Worm (Caenorhabditis elegans) whole organism, young adult: Measurements from ENCODE around the gene C25H3.3.

Experiments
- C17E4.6 ChIP-seq: fragments of 200-800 bp; sonication (Bioruptor generic); IDR thresholded peaks from 2 replicates; pipeline ENCODE4 v1.3.6; 2022; ENCODE audit warnings: missing genetic modification reagents, missing genetic modification characterization, missing compliant biosample characterization
- F10E7.11 ChIP-seq: sonication (generic microtip); optimal IDR thresholded peaks from 2 replicates; lab custom pipeline; 2017; ENCODE audit warnings: mild to moderate bottlenecking, missing genetic modification characterization, moderate library complexity, missing compliant biosample characterization
- F22D6.2 ChIP-seq: sonication (generic microtip); optimal IDR thresholded peaks from 2 replicates; lab custom pipeline; 2016; ENCODE audit warnings: mild to moderate bottlenecking, missing genetic modification characterization, missing compliant biosample characterization
- F33H1.4 ChIP-seq: fragments of 200-800 bp; sonication (Bioruptor generic); IDR thresholded peaks from 2 replicates; pipeline ENCODE4 v1.3.6; 2022; ENCODE audit warnings: missing genetic modification reagents, missing genetic modification characterization, missing compliant biosample characterization
- F49E8.2 ChIP-seq: sonication (generic microtip); optimal IDR thresholded peaks from 3 replicates; lab custom pipeline; 2017; ENCODE audit warnings: missing genetic modification characterization, mild to moderate bottlenecking, missing compliant biosample characterization, antibody characterized with exemption, moderate library complexity; ENCODE audit not compliant: insufficient read depth
- F52B5.7 ChIP-seq: sonication (generic microtip); optimal IDR thresholded peaks from 2 replicates; lab custom pipeline; 2016; ENCODE audit warnings: mild to moderate bottlenecking, missing genetic modification characterization, missing compliant biosample characterization
- K11D2.4 ChIP-seq: fragments of 200-800 bp; sonication (Bioruptor generic); IDR thresholded peaks from 2 replicates; pipeline ENCODE4 v1.3.6; 2022; ENCODE audit warnings: missing genetic modification reagents, missing genetic modification characterization, missing compliant biosample characterization
- T07F8.4 ChIP-seq: sonication (generic microtip); optimal IDR thresholded peaks from 2 replicates; lab custom pipeline; 2016; ENCODE audit warnings: mild to moderate bottlenecking, missing genetic modification characterization, moderate library complexity, missing compliant biosample characterization
- Y53G8AR.9 ChIP-seq: fragments of 200-800 bp; sonication (Bioruptor generic); conservative IDR thresholded peaks from 2 replicates; pipeline ENCODE4 v1.3.6; 2022; ENCODE audit warnings: missing genetic modification reagents, missing genetic modification characterization, missing compliant biosample characterization
- Y56A3A.18 ChIP-seq: fragments of 200-800 bp; sonication (Bioruptor generic); IDR thresholded peaks from 2 replicates; pipeline ENCODE4 v1.3.6; 2022; ENCODE audit warnings: missing genetic modification reagents, missing genetic modification characterization, missing compliant biosample characterization
- ZK185.1 ChIP-seq: sonication (generic microtip); optimal IDR thresholded peaks from 2 replicates; lab custom pipeline; 2016; ENCODE audit warnings: mild to moderate bottlenecking, missing genetic modification characterization, missing compliant biosample characterization; ENCODE audit not compliant: poor library complexity, severe bottlenecking
- athp-1 ChIP-seq: sonication (generic microtip); optimal IDR thresholded peaks from 2 replicates; lab custom pipeline; 2017; ENCODE audit warnings: mild to moderate bottlenecking, missing genetic modification characterization, missing compliant biosample characterization
- attf-3 ChIP-seq: fragments of 200-800 bp; sonication (Bioruptor generic); conservative IDR thresholded peaks from 2 replicates; pipeline ENCODE4 v1.3.6; 2022; ENCODE audit warnings: missing genetic modification reagents, missing genetic modification characterization, missing compliant biosample characterization
- attf-5 ChIP-seq: fragments of 200-800 bp; sonication (Bioruptor generic); optimal IDR thresholded peaks from 2 replicates; lab custom pipeline; 2018; ENCODE audit warnings: mild to moderate bottlenecking, missing genetic modification characterization, missing compliant biosample characterization
- attf-6 ChIP-seq: fragments of 200-800 bp; sonication (Bioruptor generic); IDR thresholded peaks from 2 replicates; pipeline ENCODE4 v1.3.6; 2022; ENCODE audit warnings: missing genetic modification reagents, missing genetic modification characterization, missing compliant biosample characterization
- bed-1 ChIP-seq: fragments of 200-800 bp; sonication (Bioruptor generic); IDR thresholded peaks from 2 replicates; pipeline ENCODE4 v1.3.6; 2022; ENCODE audit warnings: missing genetic modification reagents, missing genetic modification characterization, missing compliant biosample characterization
- ceh-100 ChIP-seq: fragments of 200-800 bp; sonication (Bioruptor generic); IDR thresholded peaks from 2 replicates; pipeline ENCODE4 v1.3.6; 2022; ENCODE audit warnings: missing genetic modification reagents, missing genetic modification characterization, missing compliant biosample characterization
- dpl-1 ChIP-seq: fragments of 150-350 bp; optimal IDR thresholded peaks from 2 replicates; lab custom pipeline; 2014; ENCODE audit warnings: missing biosample characterization, missing genetic modification reagents, missing genetic modification characterization
- egrh-3 ChIP-seq: fragments of 200-800 bp; sonication (Bioruptor generic); IDR thresholded peaks from 2 replicates; pipeline ENCODE4 v1.3.6; 2022; ENCODE audit warnings: missing genetic modification reagents, missing genetic modification characterization, missing compliant biosample characterization
- gei-17 ChIP-seq: fragments of 200-800 bp; sonication (Bioruptor generic); optimal IDR thresholded peaks from 2 replicates; lab custom pipeline; 2018; ENCODE audit warnings: mild to moderate bottlenecking, missing genetic modification characterization, missing compliant biosample characterization
- him-1 ChIP-seq: sonication (generic microtip); optimal IDR thresholded peaks from 2 replicates; lab custom pipeline; 2016; ENCODE audit warnings: missing genotype, missing genetic modification reagents, missing genetic modification characterization, missing compliant biosample characterization
- hmg-20 ChIP-seq: fragments of 200-800 bp; sonication (Bioruptor generic); IDR thresholded peaks from 2 replicates; pipeline ENCODE4 v1.3.6; 2022; ENCODE audit warnings: missing genetic modification reagents, missing genetic modification characterization, missing compliant biosample characterization
- lag-1 ChIP-seq: fragments of 200-800 bp; sonication (Bioruptor generic); IDR thresholded peaks from 2 replicates; pipeline ENCODE4 v1.3.6; 2022; ENCODE audit warnings: missing genetic modification reagents, missing genetic modification characterization, missing compliant biosample characterization
- lin-26 ChIP-seq: fragments of 200-800 bp; sonication (Bioruptor generic); IDR thresholded peaks from 2 replicates; pipeline ENCODE4 v1.3.6; 2022; ENCODE audit warnings: missing genetic modification reagents, missing genetic modification characterization, missing compliant biosample characterization
- lin-54 ChIP-seq: fragments of 200-800 bp; sonication (Bioruptor generic); optimal IDR thresholded peaks from 2 replicates; lab custom pipeline; 2018; ENCODE audit warnings: mild to moderate bottlenecking, missing genetic modification characterization, missing compliant biosample characterization
- lir-1 ChIP-seq: fragments of 200-800 bp; sonication (Bioruptor generic); conservative IDR thresholded peaks from 2 replicates; pipeline ENCODE4 v1.3.6; 2022; ENCODE audit warnings: missing genetic modification reagents, missing genetic modification characterization, missing compliant biosample characterization
- lsy-27 ChIP-seq: sonication (generic microtip); optimal IDR thresholded peaks from 2 replicates; lab custom pipeline; 2017; ENCODE audit warnings: missing genetic modification characterization, mild to moderate bottlenecking, missing compliant biosample characterization, antibody characterized with exemption, missing genotype, borderline replicate concordance; ENCODE audit not compliant: insufficient read depth
- madf-3 ChIP-seq: fragments of 200-800 bp; sonication (Bioruptor generic); IDR thresholded peaks from 2 replicates; pipeline ENCODE4 v1.3.6; 2022; ENCODE audit warnings: missing genetic modification reagents, missing genetic modification characterization, missing compliant biosample characterization
- mcd-1 ChIP-seq: fragments of 200-800 bp; sonication (Bioruptor generic); IDR thresholded peaks from 2 replicates; pipeline ENCODE4 v1.3.6; 2022; ENCODE audit warnings: missing genetic modification reagents, missing genetic modification characterization, missing compliant biosample characterization
- nfyb-1 ChIP-seq: fragments of 200-800 bp; sonication (Bioruptor generic); IDR thresholded peaks from 2 replicates; pipeline ENCODE4 v1.3.6; 2022; ENCODE audit warnings: missing genetic modification reagents, missing genetic modification characterization, missing compliant biosample characterization
- nhr-80 ChIP-seq: sonication (generic microtip); optimal IDR thresholded peaks from 2 replicates; lab custom pipeline; 2016; ENCODE audit warnings: missing genetic modification characterization, missing compliant biosample characterization
- snpc-1.1 ChIP-seq: sonication (generic microtip); optimal IDR thresholded peaks from 2 replicates; lab custom pipeline; 2017; ENCODE audit warnings: missing genetic modification characterization, mild to moderate bottlenecking, missing compliant biosample characterization, antibody characterized with exemption, moderate library complexity, missing genotype, missing genetic modification reagents; ENCODE audit not compliant: insufficient read depth
- snpc-1.3 ChIP-seq: sonication (generic microtip); optimal IDR thresholded peaks from 2 replicates; lab custom pipeline; 2017; ENCODE audit warnings: missing genetic modification characterization, mild to moderate bottlenecking, missing compliant biosample characterization, antibody characterized with exemption, moderate library complexity, missing genotype, missing genetic modification reagents; ENCODE audit not compliant: insufficient read depth
- snpc-4 ChIP-seq, 5 experiments: fragments of 150-350 bp in 1 of 5; sonication (generic microtip) in 4 of 5; optimal IDR thresholded peaks; 2 replicates each; lab custom pipeline; 2014 to 2018; ENCODE audit warnings: missing genetic modification characterization in 5 of 5, missing biosample characterization in 3 of 5, antibody characterized with exemption in 2 of 5, mild to moderate bottlenecking in 2 of 5, missing compliant biosample characterization in 2 of 5, missing genotype in 2 of 5, moderate library complexity in 2 of 5, missing genetic modification reagents in 1 of 5
- unc-130 ChIP-seq: sonication (generic microtip); optimal IDR thresholded peaks from 2 replicates; lab custom pipeline; 2016; ENCODE audit warnings: missing genetic modification reagents, missing genetic modification characterization, missing compliant biosample characterization
- zfh-2 ChIP-seq: fragments of 200-800 bp; sonication (Bioruptor generic); conservative IDR thresholded peaks from 2 replicates; pipeline ENCODE4 v1.3.6; 2022; ENCODE audit warnings: missing genetic modification reagents, missing genetic modification characterization, missing compliant biosample characterization
- ztf-18 ChIP-seq: sonication (generic microtip); optimal IDR thresholded peaks from 2 replicates; lab custom pipeline; 2016; ENCODE audit warnings: missing genotype, mild to moderate bottlenecking, missing genetic modification characterization, missing compliant biosample characterization
- ztf-22 ChIP-seq: fragments of 200-800 bp; sonication (Bioruptor generic); optimal IDR thresholded peaks from 2 replicates; lab custom pipeline; 2018; ENCODE audit warnings: mild to moderate bottlenecking, missing genetic modification characterization, moderate library complexity, missing compliant biosample characterization
- ztf-26 ChIP-seq: sonication (generic microtip); optimal IDR thresholded peaks from 2 replicates; lab custom pipeline; 2017; ENCODE audit warnings: missing genetic modification characterization, missing compliant biosample characterization
- ztf-3 ChIP-seq: fragments of 200-800 bp; sonication (Bioruptor generic); optimal IDR thresholded peaks from 2 replicates; lab custom pipeline; 2018; ENCODE audit warnings: mild to moderate bottlenecking, missing genetic modification characterization, missing compliant biosample characterization
- ztf-6 ChIP-seq: fragments of 200-800 bp; sonication (Bioruptor generic); IDR thresholded peaks from 2 replicates; pipeline ENCODE4 v1.3.6; 2022; ENCODE audit warnings: missing genetic modification reagents, missing genetic modification characterization, missing compliant biosample characterization

Gene C25H3.3

ce11 chrII:5714807-5715206 is 20.8 kb downstream of the C25H3.3 start, which contains the start of the genes tiar-1 and lelo-4 (continued):
- TF ChIP-seq attf-6 (GFP tag; lab: Robert Waterston, UW) = no peak
- peak; percentile 52 for TF ChIP-seq snpc-1.3
- peak; percentile 64 for TF ChIP-seq attf-5 (GFP tag; lab: Kevin White, UChicago)
- TF ChIP-seq C17E4.6 (GFP tag; lab: Robert Waterston, UW) = no peak
- TF ChIP-seq unc-130 (GFP tag; lab: Kevin White, UChicago) = no peak
- no peak for TF ChIP-seq him-1 (tag; lab: Kevin White, UChicago)
- peak; percentile 93 for TF ChIP-seq lin-54 (GFP tag; lab: Kevin White, UChicago)
- TF ChIP-seq ztf-18 (tag; lab: Kevin White, UChicago) = no peak
- TF ChIP-seq F10E7.11 (tag; lab: Kevin White, UChicago) = no peak
- TF ChIP-seq F49E8.2 (tag; lab: Kevin White, UChicago) = no peak
- TF ChIP-seq K11D2.4 (GFP tag; lab: Robert Waterston, UW) = no peak
- no peak for TF ChIP-seq ztf-22 (GFP tag; lab: Kevin White, UChicago)
- TF ChIP-seq zfh-2 (GFP tag; lab: Robert Waterston, UW) = no peak
- TF ChIP-seq bed-1 (GFP tag; lab: Robert Waterston, UW) = no peak
- no peak for TF ChIP-seq snpc-1.1
- peak; percentile 29 for TF ChIP-seq ZK185.1 (tag; lab: Kevin White, UChicago)
- no peak for TF ChIP-seq T07F8.4 (tag; lab: Kevin White, UChicago)
- no peak; the same call in 1 of the 2 replicates for TF ChIP-seq F33H1.4
- peak; percentile 4 for TF ChIP-seq snpc-4 (GFP tag; optimal IDR thresholded peaks at IDR 0.05; lab: Kevin White, UChicago)
- peak in 3 of 4 experiments; percentile 27 to 63 (median 62) for TF ChIP-seq snpc-4 (tag; optimal IDR thresholded peaks at IDR 0.05; lab: Kevin White, UChicago)
- no peak for TF ChIP-seq ztf-6
- peak; percentile 73 for TF ChIP-seq dpl-1 (GFP tag; lab: Kevin White, UChicago)
- TF ChIP-seq F52B5.7 (tag; lab: Kevin White, UChicago) = no peak
- TF ChIP-seq hmg-20 (GFP tag; lab: Robert Waterston, UW) = no peak
- no peak for TF ChIP-seq egrh-3 (GFP tag; lab: Robert Waterston, UW)
- no peak for TF ChIP-seq ztf-26
- TF ChIP-seq lsy-27 = peak; percentile 48
- TF ChIP-seq nfyb-1 (GFP tag; lab: Robert Waterston, UW) = peak; percentile 61; the same call in 1 of the 2 replicates

- TF ChIP-seq nhr-80 (peak; percentile 27), madf-3 (GFP tag; lab: Robert Waterston, UW) (0 out of 2 replicates have a peak, but pooled peaks have one; percentile 28), ztf-3 (GFP tag; lab: Kevin White, UChicago) (no peak), Y53G8AR.9 (GFP tag; lab: Robert Waterston, UW) (no peak)
- TF ChIP-seq, all 124 proteins: peak for 2
These were observed 21.9 kb downstream of the C25H3.3 start, which contains the start of the genes C18A3.10 and C18A3.3 for ce11 chrII:5715745-5716357. C18A3.10 (minus strand) TSS chrII:5715845. C18A3.3 (plus strand) TSS chrII:5716307.

- TF ChIP-seq lag-1 (GFP tag; lab: Robert Waterston, UW) (no peak), egrh-3 (GFP tag; lab: Robert Waterston, UW) (no peak), ztf-3 (GFP tag; lab: Kevin White, UChicago) (no peak), attf-3 (GFP tag; lab: Robert Waterston, UW) (no peak), ceh-100 (GFP tag; lab: Robert Waterston, UW) (no peak), athp-1 (no peak), F33H1.4 (no peak), F22D6.2 (tag; lab: Kevin White, UChicago) (no peak), Y56A3A.18 (GFP tag; lab: Robert Waterston, UW) (no peak), gei-17 (no peak), lin-26 (GFP tag; lab: Robert Waterston, UW) (no peak), lir-1 (no peak), mcd-1 (GFP tag; lab: Robert Waterston, UW) (no peak), him-1 (tag; lab: Kevin White, UChicago) (no peak), attf-5 (GFP tag; lab: Kevin White, UChicago) (no peak)
These were observed 23.8 kb downstream of the C25H3.3 start, which contains the start of gene zipt-3 for ce11 chrII:5717831-5718230. zipt-3 (plus strand) TSS chrII:5718131.
